Fruit fly (Drosophila melanogaster) whole organism, prepupa: ENCODE measurements around the gene Gr93d.

Experiments
- Blimp-1 ChIP-seq: fragments of 200-800 bp; sonication (Bioruptor generic); optimal IDR thresholded peaks from 3 replicates; lab custom pipeline; 2017; ENCODE audit warnings: missing biosample characterization, missing genetic modification characterization, mild to moderate bottlenecking, moderate library complexity, missing genetic modification reagents
- CG10669 ChIP-seq: fragments of 200-800 bp; sonication (Bioruptor generic); optimal IDR thresholded peaks from 3 replicates; lab custom pipeline; 2018; ENCODE audit warnings: missing biosample characterization, mild to moderate bottlenecking, missing genetic modification characterization, moderate library complexity
- CG11294 ChIP-seq: fragments of 200-800 bp; sonication (Bioruptor generic); IDR thresholded peaks from 2 replicates; pipeline ENCODE4 v1.3.6; 2022; ENCODE audit warnings: missing biosample characterization, missing genetic modification characterization
- CG11762 ChIP-seq: fragments of 200-800 bp; sonication (Bioruptor generic); optimal IDR thresholded peaks from 3 replicates; lab custom pipeline; 2016; ENCODE audit warnings: missing biosample characterization, missing genetic modification characterization; ENCODE audit not compliant: insufficient read depth
- CG11902 ChIP-seq: fragments of 200-800 bp; sonication (Bioruptor generic); optimal IDR thresholded peaks from 3 replicates; lab custom pipeline; 2016; ENCODE audit warnings: missing biosample characterization, missing genetic modification characterization
- CG15336 ChIP-seq: fragments of 200-800 bp; sonication (Bioruptor generic); IDR thresholded peaks from 2 replicates; pipeline ENCODE4 v1.3.6; 2022; ENCODE audit warnings: missing biosample characterization, missing genetic modification characterization
- CG1621 ChIP-seq: fragments of 200-800 bp; sonication (Bioruptor generic); optimal IDR thresholded peaks from 3 replicates; lab custom pipeline; 2018; ENCODE audit warnings: missing biosample characterization, mild to moderate bottlenecking, missing genetic modification characterization
- CG31627 ChIP-seq: fragments of 200-800 bp; sonication (Bioruptor generic); optimal IDR thresholded peaks from 3 replicates; lab custom pipeline; 2016; ENCODE audit warnings: missing biosample characterization, missing genetic modification characterization
- CG34406 ChIP-seq: fragments of 200-800 bp; sonication (Bioruptor generic); optimal IDR thresholded peaks from 3 replicates; lab custom pipeline; 2016; ENCODE audit warnings: missing biosample characterization, missing genetic modification characterization
- CG3919 ChIP-seq: fragments of 200-800 bp; sonication (Bioruptor generic); optimal IDR thresholded peaks from 3 replicates; lab custom pipeline; 2016; ENCODE audit warnings: missing biosample characterization, missing genetic modification characterization
- CG6163 ChIP-seq: fragments of 200-800 bp; sonication (Bioruptor generic); IDR thresholded peaks from 3 replicates; pipeline ENCODE4 v1.3.6; 2022; ENCODE audit warnings: missing biosample characterization, missing genetic modification characterization
- CG6276 ChIP-seq: fragments of 200-800 bp; sonication (Bioruptor generic); optimal IDR thresholded peaks from 2 replicates; lab custom pipeline; 2017; ENCODE audit warnings: missing biosample characterization, mild to moderate bottlenecking, missing genetic modification characterization
- CG6808 ChIP-seq: fragments of 200-800 bp; sonication (Bioruptor generic); optimal IDR thresholded peaks from 3 replicates; lab custom pipeline; 2017; ENCODE audit warnings: missing biosample characterization, missing genetic modification characterization, mild to moderate bottlenecking, moderate library complexity, missing genetic modification reagents
- CG6854 ChIP-seq: fragments of 200-800 bp; sonication (Bioruptor generic); optimal IDR thresholded peaks from 2 replicates; lab custom pipeline; 2017; ENCODE audit warnings: missing biosample characterization, mild to moderate bottlenecking, missing genetic modification characterization
- CG8119 ChIP-seq: fragments of 200-800 bp; sonication (Bioruptor generic); IDR thresholded peaks from 3 replicates; pipeline ENCODE4 v1.3.6; 2022; ENCODE audit warnings: missing biosample characterization, missing genetic modification characterization
- CG8319 ChIP-seq: fragments of 200-800 bp; sonication (Bioruptor generic); optimal IDR thresholded peaks from 3 replicates; lab custom pipeline; 2016; ENCODE audit warnings: missing biosample characterization, missing genetic modification characterization
- CG8632 ChIP-seq: fragments of 200-800 bp; sonication (Bioruptor generic); optimal IDR thresholded peaks from 3 replicates; lab custom pipeline; 2016; ENCODE audit warnings: missing biosample characterization, missing genetic modification characterization
- CG9139 ChIP-seq: fragments of 200-800 bp; sonication (Bioruptor generic); optimal IDR thresholded peaks from 3 replicates; lab custom pipeline; 2017; ENCODE audit warnings: missing biosample characterization, mild to moderate bottlenecking, missing genetic modification characterization
- Eip75B ChIP-seq: fragments of 200-800 bp; sonication (Bioruptor generic); optimal IDR thresholded peaks from 3 replicates; lab custom pipeline; 2016; ENCODE audit warnings: missing biosample characterization, missing genetic modification characterization
- Eip78C ChIP-seq: fragments of 200-800 bp; sonication (Bioruptor generic); peaks from one replicate; lab custom pipeline; 2016; ENCODE audit warnings: missing biosample characterization, missing genetic modification characterization
- Eip93F ChIP-seq: fragments of 200-800 bp; sonication (Bioruptor generic); optimal IDR thresholded peaks from 2 replicates; lab custom pipeline; 2016; ENCODE audit warnings: missing biosample characterization, mild to moderate bottlenecking, missing genetic modification characterization
- Ets21C ChIP-seq: fragments of 200-800 bp; sonication (Bioruptor generic); optimal IDR thresholded peaks from 3 replicates; lab custom pipeline; 2016; ENCODE audit warnings: missing biosample characterization, missing genetic modification characterization
- Ets96B ChIP-seq: fragments of 200-800 bp; optimal IDR thresholded peaks from 2 replicates; lab custom pipeline; 2019; ENCODE audit warnings: missing biosample characterization, mild to moderate bottlenecking, missing genetic modification characterization, moderate library complexity
- Gug ChIP-seq: fragments of 200-800 bp; sonication (Bioruptor generic); IDR thresholded peaks from 2 replicates; pipeline ENCODE4 v1.3.6; 2022; ENCODE audit warnings: missing biosample characterization, missing genetic modification characterization
- Hr38 ChIP-seq: sonication (Bioruptor generic); optimal IDR thresholded peaks from 2 replicates; lab custom pipeline; 2016; ENCODE audit warnings: missing biosample characterization, missing genetic modification characterization
- Lpt ChIP-seq: fragments of 200-800 bp; sonication (Bioruptor generic); optimal IDR thresholded peaks from 3 replicates; lab custom pipeline; 2016; ENCODE audit warnings: missing biosample characterization, missing genetic modification characterization
- Met ChIP-seq: fragments of 200-800 bp; sonication (Bioruptor generic); optimal IDR thresholded peaks from 3 replicates; lab custom pipeline; 2016; ENCODE audit warnings: missing biosample characterization, missing genetic modification characterization
- Smox ChIP-seq: fragments of 200-800 bp; sonication (Bioruptor generic); optimal IDR thresholded peaks from 3 replicates; lab custom pipeline; 2016; ENCODE audit warnings: missing biosample characterization, missing genetic modification characterization
- Sox102F ChIP-seq: fragments of 200-800 bp; sonication (Bioruptor generic); optimal IDR thresholded peaks from 2 replicates; lab custom pipeline; 2016; ENCODE audit warnings: missing biosample characterization, mild to moderate bottlenecking, missing genetic modification characterization
- Sox14 ChIP-seq: fragments of 200-800 bp; sonication (Bioruptor generic); optimal IDR thresholded peaks from 3 replicates; lab custom pipeline; 2016; ENCODE audit warnings: missing biosample characterization, missing genetic modification characterization
- achi ChIP-seq: fragments of 200-800 bp; sonication (Bioruptor generic); optimal IDR thresholded peaks from 3 replicates; lab custom pipeline; 2016; ENCODE audit warnings: missing biosample characterization, missing genetic modification characterization
- acj6 ChIP-seq: fragments of 200-800 bp; sonication (Bioruptor generic); optimal IDR thresholded peaks from 3 replicates; lab custom pipeline; 2016; ENCODE audit warnings: missing biosample characterization, missing genetic modification characterization
- cyc ChIP-seq: fragments of 200-800 bp; sonication (Bioruptor generic); optimal IDR thresholded peaks from 3 replicates; lab custom pipeline; 2016; ENCODE audit warnings: missing biosample characterization, missing genetic modification characterization
- dac ChIP-seq: fragments of 200-800 bp; sonication (Bioruptor generic); optimal IDR thresholded peaks from 2 replicates; lab custom pipeline; 2017; ENCODE audit warnings: missing biosample characterization, mild to moderate bottlenecking, missing genetic modification characterization
- dsx ChIP-seq: fragments of 200-800 bp; optimal IDR thresholded peaks from 3 replicates; lab custom pipeline; 2019; ENCODE audit warnings: missing biosample characterization, mild to moderate bottlenecking, missing genetic modification characterization, moderate library complexity; ENCODE audit not compliant: poor library complexity, severe bottlenecking
- esn ChIP-seq: fragments of 200-800 bp; sonication (Bioruptor generic); optimal IDR thresholded peaks from 2 replicates; lab custom pipeline; 2016; ENCODE audit warnings: missing biosample characterization, mild to moderate bottlenecking, missing genetic modification characterization, moderate library complexity
- fd85E ChIP-seq: fragments of 200-800 bp; sonication (Bioruptor generic); optimal IDR thresholded peaks from 3 replicates; lab custom pipeline; 2016; ENCODE audit warnings: missing biosample characterization, missing genetic modification characterization
- fkh ChIP-seq: fragments of 200-800 bp; sonication (Bioruptor generic); optimal IDR thresholded peaks from 3 replicates; lab custom pipeline; 2017; ENCODE audit warnings: missing biosample characterization, mild to moderate bottlenecking, missing genetic modification characterization, moderate library complexity
- lz ChIP-seq: fragments of 200-800 bp; sonication (Bioruptor generic); optimal IDR thresholded peaks from 3 replicates; lab custom pipeline; 2016; ENCODE audit warnings: missing biosample characterization, missing genetic modification characterization
- net ChIP-seq: fragments of 200-800 bp; sonication (Bioruptor generic); optimal IDR thresholded peaks from 3 replicates; lab custom pipeline; 2016; ENCODE audit warnings: missing biosample characterization, missing genetic modification characterization
- spab ChIP-seq: fragments of 200-800 bp; sonication (Bioruptor generic); optimal IDR thresholded peaks from 2 replicates; lab custom pipeline; 2017; ENCODE audit warnings: missing biosample characterization, mild to moderate bottlenecking, missing genetic modification characterization, missing genetic modification reagents
- ss ChIP-seq, 2 experiments: fragments of 200-800 bp; sonication (Bioruptor generic); optimal IDR thresholded peaks; 2 replicates in 1 of 2; 3 replicates in 1 of 2; lab custom pipeline; 2017 to 2018; ENCODE audit warnings: mild to moderate bottlenecking in 2 of 2, missing biosample characterization in 2 of 2, missing genetic modification characterization in 2 of 2, moderate library complexity in 1 of 2
- svp ChIP-seq: fragments of 200-800 bp; sonication (Bioruptor generic); peaks from one replicate; lab custom pipeline; 2016; ENCODE audit warnings: missing biosample characterization, missing genetic modification characterization
- topi ChIP-seq: fragments of 200-800 bp; sonication (Bioruptor generic); optimal IDR thresholded peaks from 3 replicates; lab custom pipeline; 2016; ENCODE audit warnings: missing biosample characterization, missing genetic modification characterization
- vri ChIP-seq: fragments of 200-800 bp; sonication (Bioruptor generic); optimal IDR thresholded peaks from 3 replicates; lab custom pipeline; 2016; ENCODE audit warnings: missing biosample characterization, mild to moderate bottlenecking, missing genetic modification characterization

The Gr93d gene

dm6 chr3R:21853618-21854573 lies 7.4 kb upstream of the Gr93d start (continued):
- TF ChIP-seq CG6854 (peak; percentile 71), svp (GFP tag; lab: Kevin White, UChicago) (peak; percentile 96), Hr38 (GFP tag; lab: Kevin White, UChicago) (no peak), CG11294 (GFP tag; lab: Robert Waterston, UW) (no peak), lz (GFP tag; lab: Kevin White, UChicago) (no peak), CG8319 (GFP tag; lab: Kevin White, UChicago) (peak; percentile 29), fd85E (GFP tag; lab: Kevin White, UChicago) (peak; percentile 51), Sox102F (GFP tag; lab: Kevin White, UChicago) (peak; percentile 52), CG6163 (peak; percentile 77; the same call in 2 of the 3 replicates), Sox14 (peak; percentile 38), acj6 (GFP tag; lab: Kevin White, UChicago) (no peak), spab (peak; percentile 58), dac (GFP tag; lab: Kevin White, UChicago) (no peak), vri (GFP tag; lab: Kevin White, UChicago) (peak; percentile 82), net (GFP tag; lab: Kevin White, UChicago) (peak; percentile 43), CG31627 (no peak), cyc (GFP tag; lab: Kevin White, UChicago) (peak; percentile 6), achi (GFP tag; lab: Kevin White, UChicago) (peak; percentile 6), Eip93F (GFP tag; lab: Kevin White, UChicago) (peak; percentile 78), Met (peak; percentile 34), Eip75B (GFP tag; lab: Kevin White, UChicago) (peak; percentile 76), Eip78C (peak; percentile 79), CG15336 (GFP tag; lab: Robert Waterston, UW) (peak; percentile 67), Ets96B (tag; lab: Kevin White, UChicago) (no peak)

- TF ChIP-seq fkh: no peak
- TF ChIP-seq CG6276 (GFP tag; lab: Kevin White, UChicago): peak; percentile 21
- peak; percentile 28 for TF ChIP-seq esn
- no peak for TF ChIP-seq Blimp-1 (GFP tag; lab: Kevin White, UChicago)
- no peak for TF ChIP-seq CG1621 (tag; lab: Kevin White, UChicago)
- TF ChIP-seq CG11902 (GFP tag; lab: Kevin White, UChicago): no peak
- TF ChIP-seq achi (GFP tag; lab: Kevin White, UChicago): no peak
- TF ChIP-seq CG3919 (GFP tag; lab: Kevin White, UChicago): peak; percentile 13
- no peak for TF ChIP-seq cyc (GFP tag; lab: Kevin White, UChicago)
- TF ChIP-seq Hr38 (GFP tag; lab: Kevin White, UChicago): no peak
- TF ChIP-seq Lpt (GFP tag; lab: Kevin White, UChicago): peak; percentile 3
- TF ChIP-seq CG6163: peak; percentile 29; the same call in 1 of the 3 replicates
- TF ChIP-seq svp (GFP tag; lab: Kevin White, UChicago): no peak
- TF ChIP-seq topi: no peak
- TF ChIP-seq CG8119: 0 out of 3 replicates have a peak, but pooled peaks have one; percentile 12
- TF ChIP-seq Gug (GFP tag; lab: Robert Waterston, UW): no peak
- TF ChIP-seq acj6 (GFP tag; lab: Kevin White, UChicago): peak; percentile 23
- TF ChIP-seq vri (GFP tag; lab: Kevin White, UChicago): peak; percentile 40
- TF ChIP-seq CG11762 (GFP tag; lab: Kevin White, UChicago): no peak
- no peak for TF ChIP-seq CG34406 (GFP tag; lab: Kevin White, UChicago)
- peak; percentile 48 for TF ChIP-seq CG10669 (GFP tag; lab: Kevin White, UChicago)
- no peak for TF ChIP-seq lz (GFP tag; lab: Kevin White, UChicago)
- TF ChIP-seq Ets21C (GFP tag; lab: Kevin White, UChicago): no peak
- peak; percentile 15 to 21 for TF ChIP-seq ss (GFP tag; optimal IDR thresholded peaks at IDR 0.05; lab: Kevin White, UChicago)
- no peak for TF ChIP-seq dac (GFP tag; lab: Kevin White, UChicago)
- TF ChIP-seq CG11294 (GFP tag; lab: Robert Waterston, UW): no peak
- no peak for TF ChIP-seq Eip93F (GFP tag; lab: Kevin White, UChicago)
- no peak for TF ChIP-seq CG8319 (GFP tag; lab: Kevin White, UChicago)
- TF ChIP-seq Smox (GFP tag; lab: Kevin White, UChicago): no peak
- TF ChIP-seq CG9139 (GFP tag; lab: Kevin White, UChicago): no peak
- peak; percentile 15 for TF ChIP-seq dsx (GFP tag; lab: Kevin White, UChicago)
- TF ChIP-seq CG6808 (GFP tag; lab: Kevin White, UChicago): peak; percentile 30
- TF ChIP-seq CG8632 (GFP tag; lab: Kevin White, UChicago): no peak
Observed at dm6 chr3R:21852579-21853233, 6.2 kb upstream of the Gr93d start.
